Fruit fly (Drosophila melanogaster): Measurements from ENCODE around the gene mip130.

mip130 gene

DNA sequence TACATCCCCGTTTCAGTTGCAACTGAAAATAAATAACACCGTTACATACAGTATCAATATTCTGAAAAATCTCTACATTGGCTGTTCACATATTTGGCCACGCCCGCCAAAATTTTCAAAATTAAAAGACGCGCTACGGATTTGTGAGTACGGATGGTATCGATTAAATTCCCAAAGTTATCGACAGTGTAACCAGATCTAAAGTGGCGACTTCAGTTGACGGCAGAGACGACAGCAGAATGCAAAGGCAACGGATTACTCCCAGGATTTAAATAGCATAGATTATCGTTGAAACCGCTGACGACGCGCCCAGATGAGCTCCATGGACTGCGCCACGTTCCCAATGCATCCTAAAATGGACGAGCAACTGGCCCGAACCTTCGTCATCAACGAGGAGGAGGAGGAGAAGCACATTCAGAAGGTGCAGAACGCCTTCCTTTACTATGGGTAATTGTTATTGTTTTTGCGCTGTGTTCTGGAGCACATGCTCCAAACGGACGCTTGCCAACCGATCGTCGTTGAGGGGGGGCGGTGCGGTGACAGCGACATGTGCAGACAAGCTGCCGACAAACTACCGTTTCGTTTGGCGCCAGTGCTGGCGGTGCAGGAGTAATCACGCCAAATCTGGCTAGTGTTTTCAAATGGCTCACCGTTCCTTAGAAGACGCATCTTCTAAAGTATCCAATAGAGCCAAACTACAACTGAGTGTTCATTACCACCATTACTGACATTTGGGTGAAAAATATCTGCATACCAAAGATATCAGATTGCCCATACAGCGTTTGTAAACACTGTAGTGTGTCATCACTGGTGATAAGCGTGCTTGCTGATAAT, 19.7 kb downstream of the mip130 start, which contains the start of gene CG11596 (continued):
- TF ChIP-seq Bgb (GFP tag; IDR thresholded peaks at IDR 0.05; ENCODE audit: partially characterized antibody) (0 out of 2 replicates have a peak, but pooled peaks have one; percentile 6), CG17361 (GFP tag; IDR thresholded peaks at IDR 0.05) (0 out of 3 replicates have a peak, but pooled peaks have one; percentile 28), Max (GFP tag; optimal IDR thresholded peaks at IDR 0.05) (no peak), CG16863 (GFP tag; optimal IDR thresholded peaks at IDR 0.05) (peak; percentile 93), Scr (GFP tag; IDR thresholded peaks at IDR 0.05; ENCODE audit: partially characterized antibody) (0 out of 2 replicates have a peak, but pooled peaks have one; percentile 21), PHDP (tag; optimal IDR thresholded peaks at IDR 0.05) (peak; percentile 1), vvl (GFP tag; IDR thresholded peaks at IDR 0.05) (peak; percentile 22; the same call in 1 of the 2 replicates), Nf-YA (GFP tag; IDR thresholded peaks at IDR 0.05) (no peak), CG7271 (tag; optimal IDR thresholded peaks at IDR 0.05) (peak; percentile 1), lilli (GFP tag; optimal IDR thresholded peaks at IDR 0.05) (peak; percentile 4), Myb (GFP tag; optimal IDR thresholded peaks at IDR 0.05) (peak; percentile 55), Hsf (GFP tag; optimal IDR thresholded peaks at IDR 0.05) (peak; percentile 4), CG8089 (GFP tag; optimal IDR thresholded peaks at IDR 0.05) (no peak), CG2120 (GFP tag; optimal IDR thresholded peaks at IDR 0.05) (peak; percentile 47), crol (GFP tag; IDR thresholded peaks at IDR 0.05) (peak; percentile 73), Dref (GFP tag; IDR thresholded peaks at IDR 0.05) (peak; percentile 79), row (GFP tag; IDR thresholded peaks at IDR 0.05) (peak; percentile 72), Sin3A (optimal IDR thresholded peaks at IDR 0.05) (peak; percentile 50), mirr (GFP tag; optimal IDR thresholded peaks at IDR 0.05) (peak; percentile 28), CG30403 (GFP tag; optimal IDR thresholded peaks at IDR 0.05) (peak; percentile 13), p53 (GFP tag; optimal IDR thresholded peaks at IDR 0.05) (peak; percentile 84), her (GFP tag; optimal IDR thresholded peaks at IDR 0.05) (peak; percentile 99), trem (tag; optimal IDR thresholded peaks at IDR 0.05) (peak; percentile 46), CG11093 (GFP tag; IDR thresholded peaks at IDR 0.05) (no peak), CG10543 (GFP tag; optimal IDR thresholded peaks at IDR 0.05) (peak; percentile 39), MBD-R2 (GFP tag; IDR thresholded peaks at IDR 0.05) (peak; percentile 28), sob (GFP tag; IDR thresholded peaks at IDR 0.05) (no peak), CG32772 (GFP tag; IDR thresholded peaks at IDR 0.05) (no peak), chinmo (GFP tag; IDR thresholded peaks at IDR 0.05; ENCODE audit: partially characterized antibody) (no peak), amos (GFP tag; IDR thresholded peaks at IDR 0.05; ENCODE audit: partially characterized antibody) (peak; percentile 34; the same call in 1 of the 2 replicates), sna (GFP tag; IDR thresholded peaks at IDR 0.05; ENCODE audit: partially characterized antibody) (0 out of 2 replicates have a peak, but pooled peaks have one; percentile 34), Sry-δ (GFP tag; optimal IDR thresholded peaks at IDR 0.05) (peak; percentile 34), ranshi (GFP tag; IDR thresholded peaks at IDR 0.05) (peak; percentile 11; the same call in 1 of the 2 replicates), CG17328 (GFP tag; IDR thresholded peaks at IDR 0.05) (peak; percentile 46; the same call in 1 of the 2 replicates)

DNA sequence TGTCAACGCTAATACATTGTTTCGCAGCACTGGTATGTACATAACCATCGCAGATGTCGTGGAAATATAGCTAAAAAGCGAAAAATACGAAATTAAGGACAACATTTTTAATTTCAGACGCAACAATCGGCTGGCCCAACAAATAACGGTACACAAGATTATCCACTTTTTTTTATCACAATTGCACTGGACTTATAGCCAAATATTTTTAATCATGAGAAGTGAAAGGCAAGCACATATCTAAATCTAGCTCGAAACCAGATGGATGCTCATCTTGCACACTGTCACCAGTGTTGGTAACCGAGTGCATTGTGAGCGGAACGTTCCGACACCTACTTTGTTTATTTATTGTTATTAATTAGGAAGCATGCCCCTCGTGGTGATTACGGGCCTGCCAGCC, 32.0 kb downstream of the mip130 start, which contains the start of the genes CG3857 and CG3587:
CG3857 (minus strand) TSS at position 21 of the 400 bp plus-strand sequence.
CG3587 (plus strand) TSS at position 288 of the 400 bp plus-strand sequence.
- TF ChIP-seq GATAe (GFP tag; conservative IDR thresholded peaks at IDR 0.05): no peak; the same call in 1 of the 2 replicates
- no peak for TF ChIP-seq mirr (GFP tag; optimal IDR thresholded peaks at IDR 0.05)
- peak; percentile 59 for TF ChIP-seq gcm2 (GFP tag; optimal IDR thresholded peaks at IDR 0.05)
- peak; percentile 14 for TF ChIP-seq CG2875 (GFP tag; optimal IDR thresholded peaks at IDR 0.05)
- peak; percentile 43 for TF ChIP-seq CG13296 (GFP tag; optimal IDR thresholded peaks at IDR 0.05)
- TF ChIP-seq CG6175 (GFP tag; IDR thresholded peaks at IDR 0.05): no peak
- peak; percentile 77 for TF ChIP-seq zfh1 (GFP tag; IDR thresholded peaks at IDR 0.05)
- TF ChIP-seq oc (tag; optimal IDR thresholded peaks at IDR 0.05): peak; percentile 39
- TF ChIP-seq sc (optimal IDR thresholded peaks at IDR 0.05): no peak
- peak; percentile 29 for TF ChIP-seq sc (GFP tag; optimal IDR thresholded peaks at IDR 0.05)
- TF ChIP-seq CG12236 (GFP tag; optimal IDR thresholded peaks at IDR 0.05): peak; percentile 41
- peak; percentile 57; the same call in 1 of the 2 replicates for TF ChIP-seq CG31441 (GFP tag; IDR thresholded peaks at IDR 0.05)
- TF ChIP-seq CG34422 (GFP tag; IDR thresholded peaks at IDR 0.05): peak; percentile 62; the same call in 2 of the 3 replicates
- TF ChIP-seq vfl (GFP tag; optimal IDR thresholded peaks at IDR 0.05): peak; percentile 79
- no peak for TF ChIP-seq CG14965 (GFP tag; optimal IDR thresholded peaks at IDR 0.05; ENCODE audit: borderline replicate concordance)
- peak; percentile 65 for TF ChIP-seq CG15269 (tag; optimal IDR thresholded peaks at IDR 0.05)
- 0 out of 3 replicates have a peak, but pooled peaks have one; percentile 25 for TF ChIP-seq CG2889 (GFP tag; IDR thresholded peaks at IDR 0.05)
- peak; percentile 76 for TF ChIP-seq pb (GFP tag; optimal IDR thresholded peaks at IDR 0.05)
